Fruit fly (Drosophila melanogaster): ENCODE data around the gene bou.

The bou gene

dm6 chrX:7014931-7015428, 28.7 kb downstream of the bou start (continued):
- TF ChIP-seq Aef1 (GFP tag; IDR thresholded peaks at IDR 0.05), result peak; percentile 52
- TF ChIP-seq Opbp (GFP tag; IDR thresholded peaks at IDR 0.05; ENCODE audit: partially characterized antibody), result peak; percentile 68; the same call in 2 of the 3 replicates
- TF ChIP-seq CG12219 (GFP tag; optimal IDR thresholded peaks at IDR 0.05), result no peak
- TF ChIP-seq Ets65A (GFP tag), result peak; percentile 96
- no peak for TF ChIP-seq fd96Cb (tag; optimal IDR thresholded peaks at IDR 0.05)
- no peak for TF ChIP-seq MTF-1 (GFP tag; optimal IDR thresholded peaks at IDR 0.05; ENCODE audit: borderline replicate concordance)
- peak; percentile 36 for TF ChIP-seq Sox102F (GFP tag; optimal IDR thresholded peaks at IDR 0.05)
- no peak for TF ChIP-seq scrt (GFP tag; optimal IDR thresholded peaks at IDR 0.05)
- TF ChIP-seq Eip74EF (GFP tag; optimal IDR thresholded peaks at IDR 0.05), result peak in 1 of 2 experiments; percentile 50
- TF ChIP-seq CTCF (GFP tag; optimal IDR thresholded peaks at IDR 0.05), result peak; percentile 96
- TF ChIP-seq CG11093 (GFP tag; IDR thresholded peaks at IDR 0.05), result peak; percentile 45; the same call in 2 of the 3 replicates
- TF ChIP-seq gfzf (GFP tag; optimal IDR thresholded peaks at IDR 0.05), result peak; percentile 27
- TF ChIP-seq rib (GFP tag; IDR thresholded peaks at IDR 0.05), result peak; percentile 52; the same call in 1 of the 2 replicates
- TF ChIP-seq CG32767 (GFP tag; IDR thresholded peaks at IDR 0.05), result no peak
- TF ChIP-seq fd102C (GFP tag; optimal IDR thresholded peaks at IDR 0.05), result no peak
- peak; percentile 30 for TF ChIP-seq unpg (GFP tag; optimal IDR thresholded peaks at IDR 0.05)
- 0 out of 2 replicates have a peak, but pooled peaks have one; percentile 21 for TF ChIP-seq CG4730 (GFP tag; IDR thresholded peaks at IDR 0.05)
- peak; percentile 56 for TF ChIP-seq CG13624 (GFP tag; optimal IDR thresholded peaks at IDR 0.05)
- peak; percentile 50; the same call in 1 of the 3 replicates for TF ChIP-seq ase (GFP tag; IDR thresholded peaks at IDR 0.05)
- TF ChIP-seq CG5245 (GFP tag; optimal IDR thresholded peaks at IDR 0.05), result no peak
- TF ChIP-seq CG17361 (GFP tag; IDR thresholded peaks at IDR 0.05), result 0 out of 3 replicates have a peak, but pooled peaks have one; percentile 42
- TF ChIP-seq nmo (GFP tag; optimal IDR thresholded peaks at IDR 0.05), result peak; percentile 68
- TF ChIP-seq CG10654 (GFP tag; optimal IDR thresholded peaks at IDR 0.05), result no peak
- no peak for TF ChIP-seq Ravus (GFP tag; IDR thresholded peaks at IDR 0.05)
- no peak for TF ChIP-seq org-1 (GFP tag; optimal IDR thresholded peaks at IDR 0.05)
- TF ChIP-seq sim (GFP tag; IDR thresholded peaks at IDR 0.05), result no peak
- peak; percentile 76 for TF ChIP-seq Rfx (GFP tag; IDR thresholded peaks at IDR 0.05)
- TF ChIP-seq sr (GFP tag; IDR thresholded peaks at IDR 0.05), result 0 out of 3 replicates have a peak, but pooled peaks have one; percentile 18
- TF ChIP-seq CG10209 (GFP tag; optimal IDR thresholded peaks at IDR 0.05), result peak; percentile 14
- peak; percentile 44 for TF ChIP-seq CG7987 (GFP tag; optimal IDR thresholded peaks at IDR 0.05)
- peak; percentile 25; the same call in 1 of the 2 replicates for TF ChIP-seq H2.0 (GFP tag; IDR thresholded peaks at IDR 0.05)
- peak; percentile 27 for TF ChIP-seq p53 (GFP tag; optimal IDR thresholded peaks at IDR 0.05)
- no peak for TF ChIP-seq BtbVII (GFP tag; optimal IDR thresholded peaks at IDR 0.05)
- no peak for TF ChIP-seq vfl (GFP tag; optimal IDR thresholded peaks at IDR 0.05)
- TF ChIP-seq br (optimal IDR thresholded peaks at IDR 0.05), result no peak
- TF ChIP-seq CG6272 (GFP tag; IDR thresholded peaks at IDR 0.05), result peak; percentile 31; the same call in 1 of the 2 replicates
- TF ChIP-seq pfk (GFP tag; optimal IDR thresholded peaks at IDR 0.05), result no peak
- peak; percentile 25 for TF ChIP-seq CG12155 (GFP tag; optimal IDR thresholded peaks at IDR 0.05)
- TF ChIP-seq shn (GFP tag; optimal IDR thresholded peaks at IDR 0.05), result peak; percentile 23
- TF ChIP-seq Taf1 (GFP tag; IDR thresholded peaks at IDR 0.05), result peak; percentile 15; the same call in 1 of the 2 replicates
- no peak for TF ChIP-seq CG13123 (GFP tag; optimal IDR thresholded peaks at IDR 0.05)
- peak; percentile 14 for TF ChIP-seq Sox100B (GFP tag; optimal IDR thresholded peaks at IDR 0.05)
- peak; percentile 46 for TF ChIP-seq az2 (GFP tag; optimal IDR thresholded peaks at IDR 0.05)
- 0 out of 2 replicates have a peak, but pooled peaks have one; percentile 26 for TF ChIP-seq CG31441 (GFP tag; IDR thresholded peaks at IDR 0.05)
- peak; percentile 41 for TF ChIP-seq HHEX (GFP tag; optimal IDR thresholded peaks at IDR 0.05)
- TF ChIP-seq Six4 (GFP tag; optimal IDR thresholded peaks at IDR 0.05), result no peak
- TF ChIP-seq ssp (GFP tag; IDR thresholded peaks at IDR 0.05), result no peak
- TF ChIP-seq CG3281 (GFP tag; optimal IDR thresholded peaks at IDR 0.05), result peak; percentile 25
- no peak for TF ChIP-seq CG11696 (GFP tag; IDR thresholded peaks at IDR 0.05)
- TF ChIP-seq Optix (GFP tag; IDR thresholded peaks at IDR 0.05), result no peak
- TF ChIP-seq usp (GFP tag; optimal IDR thresholded peaks at IDR 0.05), result no peak
